Worm (Caenorhabditis elegans): ENCODE results near the gene F38B2.4.

ce11 chrX:11249392-11249791 is 38.1 kb downstream of the F38B2.4 start:
- no peak for TF ChIP-seq dao-5 (tag; optimal IDR thresholded peaks at IDR 0.05)
- TF ChIP-seq him-1 (tag; optimal IDR thresholded peaks at IDR 0.05) = no peak
